Worm (Caenorhabditis elegans) whole organism, dauer: Measurements from ENCODE around the gene F09G8.10.

Source experiments
- unc-62 ChIP-seq: sonication (generic microtip); optimal IDR thresholded peaks from 2 replicates; lab custom pipeline; 2017; ENCODE audit warnings: missing biosample characterization, missing genetic modification reagents, missing genetic modification characterization

Gene F09G8.10

ce11 chrIII:8298216-8298920 lies 26.4 kb upstream of the F09G8.10 start:
- no peak for TF ChIP-seq unc-62 (GFP tag; lab: Kevin White, UChicago)

ce11 chrIII:8293260-8293659 lies 21.3 kb upstream of the F09G8.10 start:
- no peak for TF ChIP-seq unc-62 (GFP tag; lab: Kevin White, UChicago)

- no peak for TF ChIP-seq unc-62 (GFP tag; lab: Kevin White, UChicago)
These were observed 19.5 kb upstream of the F09G8.10 start for ce11 chrIII:8291268-8292032.

ce11 chrIII:8289181-8289580 lies 17.2 kb upstream of the F09G8.10 start:
- no peak for TF ChIP-seq unc-62 (GFP tag; lab: Kevin White, UChicago)

- no peak for TF ChIP-seq unc-62 (GFP tag; lab: Kevin White, UChicago)
These were observed 15.5 kb upstream of the F09G8.10 start for ce11 chrIII:8287519-8287918.

- TF ChIP-seq unc-62 (GFP tag; lab: Kevin White, UChicago): no peak
These were observed 14.8 kb upstream of the F09G8.10 start for ce11 chrIII:8286824-8287223.

- TF ChIP-seq unc-62 (GFP tag; lab: Kevin White, UChicago): no peak
These were observed 14.0 kb upstream of the F09G8.10 start for ce11 chrIII:8286003-8286402.

- no peak for TF ChIP-seq unc-62 (GFP tag; lab: Kevin White, UChicago)
These were observed 11.6 kb upstream of the F09G8.10 start for ce11 chrIII:8283525-8283924.

- no peak for TF ChIP-seq unc-62 (GFP tag; lab: Kevin White, UChicago)
These were observed 9.3 kb upstream of the F09G8.10 start for ce11 chrIII:8281310-8281709.

ce11 chrIII:8280352-8280751 lies 8.4 kb upstream of the F09G8.10 start:
- no peak for TF ChIP-seq unc-62 (GFP tag; lab: Kevin White, UChicago)

ce11 chrIII:8279567-8279966 lies 7.6 kb upstream of the F09G8.10 start:
- no peak for TF ChIP-seq unc-62 (GFP tag; lab: Kevin White, UChicago)

ce11 chrIII:8278801-8279200 lies 6.8 kb upstream of the F09G8.10 start, which contains the start of gene mig-10:
Gene mig-10, plus strand, starts transcription at chrIII:8279101.
- TF ChIP-seq unc-62 (GFP tag; lab: Kevin White, UChicago): no peak

- TF ChIP-seq unc-62 (GFP tag; lab: Kevin White, UChicago): no peak
These were observed 3.9 kb upstream of the F09G8.10 start, which contains the start of gene clec-160 for ce11 chrIII:8275871-8276270. Gene clec-160, minus strand, starts transcription at chrIII:8275971.

ce11 chrIII:8268296-8268695 lies 3.7 kb downstream of the F09G8.10 start, which contains the start of the genes F09G8.7 and crn-7:
Gene F09G8.7, minus strand, starts transcription at chrIII:8268355.
Gene crn-7, plus strand, starts transcription at chrIII:8268531.
- no peak for TF ChIP-seq unc-62 (GFP tag; lab: Kevin White, UChicago)

ce11 chrIII:8265753-8266152 lies 6.2 kb downstream of the F09G8.10 start, which contains the start of gene mrps-9:
Gene mrps-9, plus strand, starts transcription at chrIII:8266062.
- no peak for TF ChIP-seq unc-62 (GFP tag; lab: Kevin White, UChicago)

- no peak for TF ChIP-seq unc-62 (GFP tag; lab: Kevin White, UChicago)
These were observed 8.6 kb downstream of the F09G8.10 start, which contains the start of gene col-91 for ce11 chrIII:8263377-8263776. Gene col-91, minus strand, starts transcription at chrIII:8263664.
